Worm (Caenorhabditis elegans) whole organism, midembryonic: ENCODE measurements around the gene C28H8.3.

Experiments used
- T22C8.4 ChIP-seq: fragments of 200-800 bp; sonication (Bioruptor generic); IDR thresholded peaks from 2 replicates; pipeline ENCODE4 v1.3.6; 2022; ENCODE audit warnings: missing genetic modification characterization, missing compliant biosample characterization
- flt-1 ChIP-seq: fragments of 200-800 bp; sonication (Bioruptor generic); IDR thresholded peaks from 2 replicates; pipeline ENCODE4 v1.3.6; 2022; ENCODE audit warnings: missing genetic modification characterization, missing compliant biosample characterization
- klf-2 ChIP-seq: fragments of 200-800 bp; sonication (Bioruptor generic); conservative IDR thresholded peaks from 2 replicates; pipeline ENCODE4 v1.3.6; 2022; ENCODE audit warnings: missing genetic modification reagents, missing genetic modification characterization, missing compliant biosample characterization
- tab-1 ChIP-seq: fragments of 200-800 bp; sonication (Bioruptor generic); IDR thresholded peaks from 2 replicates; pipeline ENCODE4 v1.3.6; 2022; ENCODE audit warnings: missing genetic modification characterization, missing compliant biosample characterization
- ztf-29 ChIP-seq: fragments of 200-800 bp; sonication (Bioruptor generic); IDR thresholded peaks from 2 replicates; pipeline ENCODE4 v1.3.6; 2022; ENCODE audit warnings: missing genetic modification reagents, missing genetic modification characterization, missing compliant biosample characterization

ce11 chrIII:5884007-5884406, 24.5 kb upstream of the C28H8.3 start, which contains the start of gene C28H8.5:
- TF ChIP-seq flt-1 (GFP tag; lab: Robert Waterston, UW) (no peak), T22C8.4 (no peak), klf-2 (GFP tag; lab: Robert Waterston, UW) (no peak), ztf-29 (GFP tag; lab: Robert Waterston, UW) (no peak), tab-1 (GFP tag; lab: Robert Waterston, UW) (no peak)
